Fruit fly (Drosophila melanogaster) whole organism, embryonic: Measurements from ENCODE around the gene Asator.

ENCODE experiments used
- Antp ChIP-seq: fragments of 200-800 bp; sonication (Bioruptor generic); optimal IDR thresholded peaks from 3 replicates; lab custom pipeline; 2016; ENCODE audit warnings: missing biosample characterization, missing genetic modification characterization
- Asciz ChIP-seq: fragments of 200-800 bp; sonication (Bioruptor generic); optimal IDR thresholded peaks from 2 replicates; lab custom pipeline; 2017; ENCODE audit warnings: missing biosample characterization, mild to moderate bottlenecking, missing genetic modification characterization, missing genetic modification reagents
- B-H1 ChIP-seq: fragments of 200-800 bp; sonication (Bioruptor generic); IDR thresholded peaks from 3 replicates; pipeline ENCODE4 v1.3.6; 2022; ENCODE audit warnings: missing biosample characterization, missing genetic modification characterization
- Bgb ChIP-seq: fragments of 200-800 bp; sonication (Bioruptor generic); IDR thresholded peaks from 2 replicates; pipeline ENCODE4 v1.3.6; 2022; ENCODE audit warnings: missing biosample characterization, missing genetic modification characterization; ENCODE audit not compliant: partially characterized antibody
- CG10321 ChIP-seq: fragments of 200-800 bp; sonication (Bioruptor generic); IDR thresholded peaks from 2 replicates; pipeline ENCODE4 v1.3.6; 2022; ENCODE audit warnings: missing biosample characterization, missing genetic modification characterization
- CG10431 ChIP-seq: fragments of 200-800 bp; sonication (Bioruptor generic); optimal IDR thresholded peaks from 3 replicates; lab custom pipeline; 2018; ENCODE audit warnings: missing biosample characterization, mild to moderate bottlenecking, missing genetic modification characterization
- CG10959 ChIP-seq: fragments of 200-800 bp; sonication (Bioruptor generic); IDR thresholded peaks from 2 replicates; pipeline ENCODE4 v1.3.6; 2022; ENCODE audit warnings: missing biosample characterization, missing genetic modification characterization
- CG12744 ChIP-seq: fragments of 200-800 bp; sonication (Bioruptor generic); optimal IDR thresholded peaks from 2 replicates; lab custom pipeline; 2016; ENCODE audit warnings: missing biosample characterization, missing genetic modification characterization
- CG12942 ChIP-seq: fragments of 200-800 bp; sonication (Bioruptor generic); optimal IDR thresholded peaks from 3 replicates; lab custom pipeline; 2016; ENCODE audit warnings: missing biosample characterization, missing genetic modification characterization
- CG13123 ChIP-seq: fragments of 200-800 bp; sonication (Bioruptor generic); optimal IDR thresholded peaks from 2 replicates; lab custom pipeline; 2016; ENCODE audit warnings: missing biosample characterization, missing genetic modification characterization
- CG15073 ChIP-seq: fragments of 200-800 bp; sonication (Bioruptor generic); optimal IDR thresholded peaks from 2 replicates; lab custom pipeline; 2016; ENCODE audit warnings: missing biosample characterization, missing genetic modification characterization
- CG16815 ChIP-seq: fragments of 200-800 bp; sonication (Bioruptor generic); optimal IDR thresholded peaks from 3 replicates; lab custom pipeline; 2017; ENCODE audit warnings: missing biosample characterization, mild to moderate bottlenecking, missing genetic modification characterization
- CG18599 ChIP-seq: fragments of 200-800 bp; sonication (Bioruptor generic); optimal IDR thresholded peaks from 3 replicates; lab custom pipeline; 2017; ENCODE audit warnings: missing biosample characterization, missing genetic modification characterization, mild to moderate bottlenecking, moderate library complexity, missing genetic modification reagents
- CG18764 ChIP-seq: fragments of 200-800 bp; sonication (Bioruptor generic); optimal IDR thresholded peaks from 3 replicates; lab custom pipeline; 2016; ENCODE audit warnings: missing biosample characterization, missing genetic modification characterization
- CG31224 ChIP-seq: fragments of 200-800 bp; sonication (Bioruptor generic); IDR thresholded peaks from 2 replicates; pipeline ENCODE4 v1.3.6; 2022; ENCODE audit warnings: missing biosample characterization, missing genetic modification characterization
- CG31365 ChIP-seq: fragments of 200-800 bp; sonication (Bioruptor generic); optimal IDR thresholded peaks from 2 replicates; lab custom pipeline; 2018; ENCODE audit warnings: missing biosample characterization, mild to moderate bottlenecking, missing genetic modification characterization
- CG3163 ChIP-seq: fragments of 200-800 bp; sonication (Bioruptor generic); optimal IDR thresholded peaks from 3 replicates; lab custom pipeline; 2016; ENCODE audit warnings: missing biosample characterization, missing genetic modification characterization
- CG4424 ChIP-seq: fragments of 200-800 bp; sonication (Bioruptor generic); optimal IDR thresholded peaks from 3 replicates; lab custom pipeline; 2016; ENCODE audit warnings: missing biosample characterization, missing genetic modification characterization
- CG4820 ChIP-seq: fragments of 200-800 bp; sonication (Bioruptor generic); optimal IDR thresholded peaks from 3 replicates; lab custom pipeline; 2016; ENCODE audit warnings: missing biosample characterization, missing genetic modification characterization
- CG6689 ChIP-seq: fragments of 200-800 bp; sonication (Bioruptor generic); IDR thresholded peaks from 2 replicates; pipeline ENCODE4 v1.3.6; 2022; ENCODE audit warnings: missing biosample characterization, missing genetic modification characterization
- CG8388 ChIP-seq: fragments of 200-800 bp; sonication (Bioruptor generic); optimal IDR thresholded peaks from 2 replicates; lab custom pipeline; 2019; ENCODE audit warnings: missing biosample characterization, mild to moderate bottlenecking, missing genetic modification characterization, moderate library complexity
- CHES-1-like ChIP-seq: fragments of 200-800 bp; sonication (Bioruptor generic); optimal IDR thresholded peaks from 2 replicates; lab custom pipeline; 2016; ENCODE audit warnings: missing biosample characterization, missing genetic modification characterization
- CrebB ChIP-seq: fragments of 200-800 bp; sonication (Bioruptor generic); optimal IDR thresholded peaks from 3 replicates; lab custom pipeline; 2018; ENCODE audit warnings: missing biosample characterization, mild to moderate bottlenecking, missing genetic modification characterization
- D19B ChIP-seq: fragments of 200-800 bp; sonication (Bioruptor generic); optimal IDR thresholded peaks from 2 replicates; lab custom pipeline; 2017; ENCODE audit warnings: missing biosample characterization, mild to moderate bottlenecking, missing genetic modification characterization
- Dp ChIP-seq: fragments of 200-800 bp; sonication (Bioruptor generic); optimal IDR thresholded peaks from 2 replicates; lab custom pipeline; 2018; ENCODE audit warnings: missing biosample characterization, mild to moderate bottlenecking, missing genetic modification characterization, moderate library complexity
- E2f1 ChIP-seq: fragments of 200-800 bp; sonication (Bioruptor generic); IDR thresholded peaks from 2 replicates; pipeline ENCODE4 v1.3.6; 2022; ENCODE audit warnings: missing biosample characterization, missing genetic modification characterization
- H15 ChIP-seq: fragments of 200-800 bp; sonication (Bioruptor generic); IDR thresholded peaks from 3 replicates; pipeline ENCODE4 v1.3.6; 2022; ENCODE audit warnings: missing biosample characterization, missing genetic modification characterization
- Myb ChIP-seq: fragments of 200-800 bp; sonication (Bioruptor generic); optimal IDR thresholded peaks from 2 replicates; lab custom pipeline; 2016; ENCODE audit warnings: missing biosample characterization, missing genetic modification characterization
- PHDP ChIP-seq: fragments of 200-800 bp; sonication (Bioruptor generic); optimal IDR thresholded peaks from 3 replicates; lab custom pipeline; 2018; ENCODE audit warnings: missing biosample characterization, mild to moderate bottlenecking, missing genetic modification characterization, moderate library complexity
- Poxn ChIP-seq: fragments of 200-800 bp; sonication (Bioruptor generic); IDR thresholded peaks from 2 replicates; pipeline ENCODE4 v1.3.6; 2022; ENCODE audit warnings: missing biosample characterization, missing genetic modification characterization
- Sry-β ChIP-seq: fragments of 200-800 bp; sonication (Bioruptor generic); optimal IDR thresholded peaks from 2 replicates; lab custom pipeline; 2018; ENCODE audit warnings: missing biosample characterization, mild to moderate bottlenecking, missing genetic modification characterization, moderate library complexity
- Tbp ChIP-seq: fragments of >200 bp; optimal IDR thresholded peaks from 2 replicates; lab custom pipeline; 2018; ENCODE audit warnings: missing biosample characterization, missing genetic modification characterization
- abd-A ChIP-seq: fragments of 200-800 bp; sonication (Bioruptor generic); optimal IDR thresholded peaks from 3 replicates; lab custom pipeline; 2019; ENCODE audit warnings: missing biosample characterization, mild to moderate bottlenecking, missing genetic modification characterization, moderate library complexity
- ac ChIP-seq: fragments of 200-800 bp; sonication (Bioruptor generic); optimal IDR thresholded peaks from 3 replicates; lab custom pipeline; 2017; ENCODE audit warnings: missing biosample characterization, mild to moderate bottlenecking, missing genetic modification characterization
- amos ChIP-seq: fragments of 200-800 bp; sonication (Bioruptor generic); IDR thresholded peaks from 2 replicates; pipeline ENCODE4 v1.3.6; 2022; ENCODE audit warnings: missing biosample characterization, missing genetic modification characterization; ENCODE audit not compliant: partially characterized antibody
- dm ChIP-seq: fragments of 200-800 bp; sonication (Bioruptor generic); optimal IDR thresholded peaks from 3 replicates; lab custom pipeline; 2016; ENCODE audit warnings: missing biosample characterization, missing genetic modification characterization
- dmrt99B ChIP-seq: fragments of 200-800 bp; sonication (Bioruptor generic); optimal IDR thresholded peaks from 2 replicates; lab custom pipeline; 2018; ENCODE audit warnings: missing biosample characterization, mild to moderate bottlenecking, missing genetic modification characterization, moderate library complexity
- en ChIP-seq: fragments of 200-800 bp; sonication (Bioruptor generic); optimal IDR thresholded peaks from 2 replicates; lab custom pipeline; 2016; ENCODE audit warnings: missing biosample characterization, missing genetic modification characterization
- gro ChIP-seq: fragments of 200-800 bp; sonication (Bioruptor generic); optimal IDR thresholded peaks from 2 replicates; lab custom pipeline; 2016; ENCODE audit warnings: missing biosample characterization, missing genetic modification characterization
- gsb ChIP-seq: fragments of 200-800 bp; sonication (Bioruptor generic); IDR thresholded peaks from 2 replicates; pipeline ENCODE4 v1.3.6; 2022; ENCODE audit warnings: missing biosample characterization, missing genetic modification characterization
- hb ChIP-seq: fragments of 200-800 bp; sonication (Bioruptor generic); IDR thresholded peaks from 3 replicates; pipeline ENCODE4 v1.3.6; 2022; ENCODE audit warnings: missing biosample characterization, missing genetic modification characterization; ENCODE audit not compliant: partially characterized antibody
- phol ChIP-seq: fragments of 200-800 bp; sonication (Bioruptor generic); optimal IDR thresholded peaks from 3 replicates; lab custom pipeline; 2018; ENCODE audit warnings: missing biosample characterization, mild to moderate bottlenecking, missing genetic modification characterization, moderate library complexity
- pzg ChIP-seq: fragments of 200-800 bp; sonication (Bioruptor generic); optimal IDR thresholded peaks from 3 replicates; lab custom pipeline; 2018; ENCODE audit warnings: missing biosample characterization, mild to moderate bottlenecking, missing genetic modification characterization, moderate library complexity
- sisA ChIP-seq: fragments of 200-800 bp; sonication (Bioruptor generic); IDR thresholded peaks from 2 replicates; pipeline ENCODE4 v1.3.6; 2022; ENCODE audit warnings: missing biosample characterization, missing genetic modification characterization
- slbo ChIP-seq: fragments of 200-800 bp; sonication (Bioruptor generic); IDR thresholded peaks from 2 replicates; pipeline ENCODE4 v1.3.6; 2022; ENCODE audit warnings: missing biosample characterization, missing genetic modification characterization
- sug ChIP-seq: fragments of 200-800 bp; optimal IDR thresholded peaks from 2 replicates; lab custom pipeline; 2019; ENCODE audit warnings: missing biosample characterization, mild to moderate bottlenecking, missing genetic modification characterization, moderate library complexity
- tll ChIP-seq, 2 experiments: fragments of 200-800 bp in 1 of 2; fragments of >200 bp in 1 of 2; sonication (Bioruptor generic) in 1 of 2; optimal IDR thresholded peaks; 2 replicates each; lab custom pipeline; 2017 to 2019; ENCODE audit warnings: missing biosample characterization in 2 of 2, missing genetic modification characterization in 2 of 2, mild to moderate bottlenecking in 1 of 2, moderate library complexity in 1 of 2
- ttk ChIP-seq: fragments of 200-800 bp; sonication (Bioruptor generic); IDR thresholded peaks from 2 replicates; pipeline ENCODE4 v2.1.2; 2022; ENCODE audit warnings: missing biosample characterization, missing genetic modification characterization
- twi ChIP-seq: fragments of 200-800 bp; optimal IDR thresholded peaks from 2 replicates; lab custom pipeline; 2019; ENCODE audit warnings: missing biosample characterization, mild to moderate bottlenecking, missing genetic modification characterization, moderate library complexity
- usp ChIP-seq: fragments of >200 bp; optimal IDR thresholded peaks from 2 replicates; lab custom pipeline; 2017; ENCODE audit warnings: missing biosample characterization, missing genetic modification characterization
- zen2 ChIP-seq: fragments of 200-800 bp; sonication (Bioruptor generic); IDR thresholded peaks from 3 replicates; pipeline ENCODE4 v1.3.6; 2022; ENCODE audit warnings: missing biosample characterization, missing genetic modification characterization; ENCODE audit not compliant: partially characterized antibody

Asator gene

dm6 chr4:497724-498123, 8.9 kb upstream of the Asator start (continued):
- TF ChIP-seq CG31224, result no peak; the same call in 1 of the 2 replicates
- TF ChIP-seq pzg (GFP tag; lab: Kevin White, UChicago), result no peak
- TF ChIP-seq hb (GFP tag; lab: Robert Waterston, UW), result no peak
- TF ChIP-seq Antp (GFP tag; lab: Kevin White, UChicago), result peak; percentile 77
- peak; percentile 7 for TF ChIP-seq Dp
- TF ChIP-seq PHDP (tag; lab: Kevin White, UChicago), result peak; percentile 92
- peak; percentile 78 for TF ChIP-seq Sry-β (GFP tag; lab: Kevin White, UChicago)
- TF ChIP-seq phol (tag; lab: Kevin White, UChicago), result peak; percentile 30
- peak; percentile 98 for TF ChIP-seq Asciz (GFP tag; lab: Kevin White, UChicago)
- peak; percentile 72 for TF ChIP-seq dm (GFP tag; lab: Kevin White, UChicago)
- no peak for TF ChIP-seq Poxn
- TF ChIP-seq CG10959 (GFP tag; lab: Robert Waterston, UW), result no peak
- peak; percentile 48 for TF ChIP-seq Myb (GFP tag; lab: Kevin White, UChicago)
- no peak; the same call in 1 of the 2 replicates for TF ChIP-seq ttk (GFP tag; lab: Robert Waterston, UW)
- TF ChIP-seq CG13123 (GFP tag; lab: Kevin White, UChicago), result peak; percentile 93
- TF ChIP-seq CHES-1-like (GFP tag; lab: Kevin White, UChicago), result peak; percentile 89
- peak; percentile 85 for TF ChIP-seq dmrt99B (tag; lab: Kevin White, UChicago)
- peak; percentile 78 for TF ChIP-seq CG8388 (GFP tag; lab: Kevin White, UChicago)
- peak; percentile 53; the same call in 1 of the 3 replicates for TF ChIP-seq H15 (GFP tag; lab: Robert Waterston, UW)
- TF ChIP-seq usp (GFP tag; lab: Kevin White, UChicago), result no peak
- TF ChIP-seq abd-A, result peak; percentile 36
- peak; percentile 70 for TF ChIP-seq sug (tag; lab: Kevin White, UChicago)
- TF ChIP-seq CG4820 (GFP tag; lab: Kevin White, UChicago), result peak; percentile 79
- TF ChIP-seq CG6689, result peak; percentile 64; the same call in 1 of the 2 replicates
- TF ChIP-seq CG12744 (GFP tag; lab: Kevin White, UChicago), result peak; percentile 91
- TF ChIP-seq CG18599 (GFP tag; lab: Kevin White, UChicago), result peak; percentile 93
- no peak for TF ChIP-seq slbo (GFP tag; lab: Robert Waterston, UW)
- TF ChIP-seq Tbp (GFP tag; lab: Kevin White, UChicago), result no peak
- TF ChIP-seq CG10431, result peak; percentile 96
- TF ChIP-seq amos (GFP tag; lab: Robert Waterston, UW), result no peak
- no peak for TF ChIP-seq CG15073
- TF ChIP-seq gro, result peak; percentile 76
- TF ChIP-seq en (GFP tag; lab: Kevin White, UChicago), result peak; percentile 93
- peak in 1 of 2 experiments; percentile 97 for TF ChIP-seq tll (GFP tag; optimal IDR thresholded peaks at IDR 0.05; lab: Kevin White, UChicago)
- no peak for TF ChIP-seq sisA
- no peak for TF ChIP-seq zen2 (GFP tag; lab: Robert Waterston, UW)
- peak; percentile 76 for TF ChIP-seq gsb (GFP tag; lab: Robert Waterston, UW)
- peak; percentile 72 for TF ChIP-seq CG10321 (GFP tag; lab: Robert Waterston, UW)
- peak; percentile 93 for TF ChIP-seq CG18764 (GFP tag; lab: Kevin White, UChicago)
- TF ChIP-seq twi (tag; lab: Kevin White, UChicago), result peak; percentile 95
- no peak for TF ChIP-seq Bgb (GFP tag; lab: Robert Waterston, UW)
- TF ChIP-seq ac (GFP tag; lab: Kevin White, UChicago), result peak; percentile 99
- peak; percentile 88 for TF ChIP-seq CG4424
- peak; percentile 77; the same call in 1 of the 3 replicates for TF ChIP-seq B-H1
- peak; percentile 90 for TF ChIP-seq CG31365
- TF ChIP-seq CG12942 (GFP tag; lab: Kevin White, UChicago), result peak; percentile 88
- no peak; the same call in 1 of the 2 replicates for TF ChIP-seq E2f1 (GFP tag; lab: Robert Waterston, UW)
- TF ChIP-seq CG16815 (GFP tag; lab: Kevin White, UChicago), result peak; percentile 54
- peak; percentile 97 for TF ChIP-seq CrebB (tag; lab: Kevin White, UChicago)
- peak; percentile 52 for TF ChIP-seq D19B
- peak; percentile 78 for TF ChIP-seq CG3163
